Fruit fly (Drosophila melanogaster) whole organism, embryonic: ENCODE measurements around the gene Neu2.
A peak's percentile ranks its signal among the peaks of the same experiment; 100 is the strongest.

Experiments
- Asciz ChIP-seq: fragments of 200-800 bp; sonication (Bioruptor generic); optimal IDR thresholded peaks from 2 replicates; lab custom pipeline; 2017; ENCODE audit warnings: missing biosample characterization, mild to moderate bottlenecking, missing genetic modification characterization, missing genetic modification reagents
- Awh ChIP-seq: fragments of 200-800 bp; sonication (Bioruptor generic); IDR thresholded peaks from 2 replicates; pipeline ENCODE4, ENCODE4 v1.3.6; 2022; ENCODE audit warnings: missing biosample characterization, missing genetic modification characterization
- B-H1 ChIP-seq: fragments of 200-800 bp; sonication (Bioruptor generic); IDR thresholded peaks from 3 replicates; pipeline ENCODE4 v1.3.6; 2022; ENCODE audit warnings: missing biosample characterization, missing genetic modification characterization
- Bdp1 ChIP-seq: fragments of 200-800 bp; sonication (Bioruptor generic); optimal IDR thresholded peaks from 3 replicates; lab custom pipeline; 2016; ENCODE audit warnings: missing biosample characterization, missing genetic modification characterization
- CG1024 ChIP-seq: fragments of 200-800 bp; sonication (Bioruptor generic); IDR thresholded peaks from 2 replicates; pipeline ENCODE4 v1.3.6; 2022; ENCODE audit warnings: missing biosample characterization, missing genetic modification characterization
- CG11504 ChIP-seq: fragments of 200-800 bp; sonication (Bioruptor generic); optimal IDR thresholded peaks from 3 replicates; lab custom pipeline; 2019; ENCODE audit warnings: missing biosample characterization, mild to moderate bottlenecking, missing genetic modification characterization, moderate library complexity
- CG12104 ChIP-seq: fragments of 200-800 bp; sonication (Bioruptor generic); optimal IDR thresholded peaks from 3 replicates; lab custom pipeline; 2016; ENCODE audit warnings: missing biosample characterization, missing genetic modification characterization
- CG2129 ChIP-seq: fragments of 200-800 bp; sonication (Bioruptor generic); IDR thresholded peaks from 2 replicates; pipeline ENCODE4 v1.3.6; 2022; ENCODE audit warnings: missing biosample characterization, missing genetic modification characterization; ENCODE audit not compliant: partially characterized antibody
- CG2199 ChIP-seq: fragments of 200-800 bp; sonication (Bioruptor generic); IDR thresholded peaks from 3 replicates; pipeline ENCODE4 v1.3.6; 2022; ENCODE audit warnings: missing biosample characterization, missing genetic modification characterization
- CG31224 ChIP-seq: fragments of 200-800 bp; sonication (Bioruptor generic); IDR thresholded peaks from 2 replicates; pipeline ENCODE4 v1.3.6; 2022; ENCODE audit warnings: missing biosample characterization, missing genetic modification characterization
- CG31365 ChIP-seq: fragments of 200-800 bp; sonication (Bioruptor generic); optimal IDR thresholded peaks from 2 replicates; lab custom pipeline; 2018; ENCODE audit warnings: missing biosample characterization, mild to moderate bottlenecking, missing genetic modification characterization
- CG31388 ChIP-seq: fragments of 200-800 bp; sonication (Bioruptor generic); optimal IDR thresholded peaks from 2 replicates; lab custom pipeline; 2016; ENCODE audit warnings: missing biosample characterization, missing genetic modification characterization
- CG3995 ChIP-seq: fragments of 200-800 bp; sonication (Bioruptor generic); optimal IDR thresholded peaks from 3 replicates; lab custom pipeline; 2016; ENCODE audit warnings: missing biosample characterization, missing genetic modification characterization
- CG4404 ChIP-seq: fragments of 200-800 bp; sonication (Bioruptor generic); IDR thresholded peaks from 2 replicates; pipeline ENCODE4 v1.3.6; 2022; ENCODE audit warnings: missing biosample characterization, missing genetic modification characterization
- CG6654 ChIP-seq: fragments of 200-800 bp; sonication (Bioruptor generic); optimal IDR thresholded peaks from 2 replicates; lab custom pipeline; 2017; ENCODE audit warnings: missing biosample characterization, mild to moderate bottlenecking, missing genetic modification characterization
- CG7928 ChIP-seq: fragments of 200-800 bp; sonication (Bioruptor generic); optimal IDR thresholded peaks from 2 replicates; lab custom pipeline; 2017; ENCODE audit warnings: missing biosample characterization, mild to moderate bottlenecking, missing genetic modification characterization
- CG8924 ChIP-seq: fragments of 200-800 bp; optimal IDR thresholded peaks from 3 replicates; lab custom pipeline; 2019; ENCODE audit warnings: missing biosample characterization, mild to moderate bottlenecking, missing genetic modification characterization, moderate library complexity
- CG8944 ChIP-seq: fragments of 200-800 bp; sonication (Bioruptor generic); optimal IDR thresholded peaks from 3 replicates; lab custom pipeline; 2016; ENCODE audit warnings: missing biosample characterization, missing genetic modification characterization
- CG9437 ChIP-seq: fragments of 200-800 bp; sonication (Bioruptor generic); optimal IDR thresholded peaks from 2 replicates; lab custom pipeline; 2018; ENCODE audit warnings: missing biosample characterization, mild to moderate bottlenecking, missing genetic modification characterization
- Camta ChIP-seq: fragments of 200-800 bp; sonication (Bioruptor generic); optimal IDR thresholded peaks from 2 replicates; lab custom pipeline; 2016; ENCODE audit warnings: missing biosample characterization, missing genetic modification characterization
- Dad ChIP-seq: fragments of 200-800 bp; sonication (Bioruptor generic); optimal IDR thresholded peaks from 3 replicates; lab custom pipeline; 2016; ENCODE audit warnings: missing biosample characterization, missing genetic modification characterization
- Dp ChIP-seq: fragments of 200-800 bp; sonication (Bioruptor generic); optimal IDR thresholded peaks from 2 replicates; lab custom pipeline; 2018; ENCODE audit warnings: missing biosample characterization, mild to moderate bottlenecking, missing genetic modification characterization, moderate library complexity
- Drgx ChIP-seq: fragments of 200-800 bp; sonication (Bioruptor generic); IDR thresholded peaks from 2 replicates; pipeline ENCODE4 v1.3.6; 2022; ENCODE audit warnings: missing biosample characterization, missing genetic modification characterization
- GATAe ChIP-seq: fragments of 200-800 bp; sonication (Bioruptor generic); conservative IDR thresholded peaks from 2 replicates; pipeline ENCODE4 v1.3.6; 2022; ENCODE audit warnings: missing biosample characterization, missing genetic modification characterization
- HLH4C ChIP-seq: fragments of 200-800 bp; sonication (Bioruptor generic); IDR thresholded peaks from 3 replicates; pipeline ENCODE4 v1.3.6; 2022; ENCODE audit warnings: missing biosample characterization, missing genetic modification characterization; ENCODE audit not compliant: partially characterized antibody
- Meics ChIP-seq: fragments of 200-800 bp; sonication (Bioruptor generic); optimal IDR thresholded peaks from 2 replicates; lab custom pipeline; 2017; ENCODE audit warnings: missing biosample characterization, mild to moderate bottlenecking, missing genetic modification characterization
- NC2β ChIP-seq: fragments of 200-800 bp; sonication (Bioruptor generic); optimal IDR thresholded peaks from 2 replicates; lab custom pipeline; 2016; ENCODE audit warnings: missing biosample characterization, missing genetic modification characterization
- Oli ChIP-seq: fragments of 200-800 bp; sonication (Bioruptor generic); optimal IDR thresholded peaks from 2 replicates; lab custom pipeline; 2018; ENCODE audit warnings: missing biosample characterization, mild to moderate bottlenecking, missing genetic modification characterization, moderate library complexity
- Optix ChIP-seq: fragments of 200-800 bp; sonication (Bioruptor generic); IDR thresholded peaks from 3 replicates; pipeline ENCODE4 v1.3.6; 2022; ENCODE audit warnings: missing biosample characterization, missing genetic modification characterization
- Vsx1 ChIP-seq: fragments of 200-800 bp; sonication (Bioruptor generic); optimal IDR thresholded peaks from 2 replicates; lab custom pipeline; 2017; ENCODE audit warnings: missing biosample characterization, mild to moderate bottlenecking, missing genetic modification characterization, missing genetic modification reagents
- Xbp1 ChIP-seq: fragments of 200-800 bp; sonication (Bioruptor generic); optimal IDR thresholded peaks from 3 replicates; lab custom pipeline; 2016; ENCODE audit warnings: missing biosample characterization, mild to moderate bottlenecking, missing genetic modification characterization
- ab ChIP-seq: fragments of 200-800 bp; sonication (Bioruptor generic); optimal IDR thresholded peaks from 2 replicates; lab custom pipeline; 2016; ENCODE audit warnings: missing biosample characterization, missing genetic modification characterization
- ac ChIP-seq: fragments of 200-800 bp; sonication (Bioruptor generic); optimal IDR thresholded peaks from 3 replicates; lab custom pipeline; 2017; ENCODE audit warnings: missing biosample characterization, mild to moderate bottlenecking, missing genetic modification characterization
- ato ChIP-seq: fragments of 200-800 bp; sonication (Bioruptor generic); IDR thresholded peaks from 2 replicates; pipeline ENCODE4 v1.3.6; 2022; ENCODE audit warnings: missing biosample characterization, missing genetic modification characterization; ENCODE audit not compliant: partially characterized antibody
- disco-r ChIP-seq: fragments of 200-800 bp; sonication (Bioruptor generic); optimal IDR thresholded peaks from 2 replicates; lab custom pipeline; 2016; ENCODE audit warnings: missing biosample characterization, missing genetic modification characterization
- emc ChIP-seq: fragments of 200-800 bp; sonication (Bioruptor generic); optimal IDR thresholded peaks from 2 replicates; lab custom pipeline; 2016; ENCODE audit warnings: missing biosample characterization, missing genetic modification characterization
- fd64A ChIP-seq: fragments of 200-800 bp; sonication (Bioruptor generic); optimal IDR thresholded peaks from 3 replicates; lab custom pipeline; 2018; ENCODE audit warnings: missing biosample characterization, mild to moderate bottlenecking, missing genetic modification characterization
- h ChIP-seq: fragments of >200 bp; optimal IDR thresholded peaks from 2 replicates; lab custom pipeline; 2017
- ham ChIP-seq: fragments of 200-800 bp; sonication (Bioruptor generic); IDR thresholded peaks from 2 replicates; pipeline ENCODE4 v1.3.6; 2022; ENCODE audit warnings: missing biosample characterization, missing genetic modification characterization
- hbn ChIP-seq: fragments of 200-800 bp; sonication (Bioruptor generic); IDR thresholded peaks from 2 replicates; pipeline ENCODE4 v1.3.6; 2022; ENCODE audit warnings: missing biosample characterization, missing genetic modification characterization; ENCODE audit not compliant: partially characterized antibody
- her ChIP-seq: fragments of 200-800 bp; sonication (Bioruptor generic); optimal IDR thresholded peaks from 2 replicates; lab custom pipeline; 2016; ENCODE audit warnings: missing biosample characterization, missing genetic modification characterization
- insv ChIP-seq, 2 experiments: fragments of 200-800 bp; sonication (Bioruptor generic); optimal IDR thresholded peaks; 3 replicates each; lab custom pipeline; 2016 to 2018; ENCODE audit warnings: missing biosample characterization in 2 of 2, missing genetic modification characterization in 2 of 2
- jing ChIP-seq: fragments of 200-800 bp; sonication (Bioruptor generic); optimal IDR thresholded peaks from 2 replicates; lab custom pipeline; 2018; ENCODE audit warnings: missing biosample characterization, mild to moderate bottlenecking, missing genetic modification characterization
- knrl ChIP-seq: fragments of 200-800 bp; sonication (Bioruptor generic); IDR thresholded peaks from 3 replicates; pipeline ENCODE4 v1.3.6; 2022; ENCODE audit warnings: missing biosample characterization, missing genetic modification characterization; ENCODE audit not compliant: partially characterized antibody
- sd ChIP-seq: fragments of 200-800 bp; sonication (Bioruptor generic); optimal IDR thresholded peaks from 3 replicates; lab custom pipeline; 2018; ENCODE audit warnings: missing biosample characterization, mild to moderate bottlenecking, missing genetic modification characterization, moderate library complexity
- sens ChIP-seq: fragments of 200-800 bp; sonication (Bioruptor generic); peaks from one replicate; lab custom pipeline; 2016; ENCODE audit warnings: missing biosample characterization, missing genetic modification characterization
- so ChIP-seq: fragments of 200-800 bp; sonication (Bioruptor generic); IDR thresholded peaks from 3 replicates; pipeline ENCODE4 v1.3.6; 2022; ENCODE audit warnings: missing biosample characterization, missing genetic modification characterization
- sug ChIP-seq: fragments of 200-800 bp; optimal IDR thresholded peaks from 2 replicates; lab custom pipeline; 2019; ENCODE audit warnings: missing biosample characterization, mild to moderate bottlenecking, missing genetic modification characterization, moderate library complexity
- tll ChIP-seq, 2 experiments: fragments of 200-800 bp in 1 of 2; fragments of >200 bp in 1 of 2; sonication (Bioruptor generic) in 1 of 2; optimal IDR thresholded peaks; 2 replicates each; lab custom pipeline; 2017 to 2019; ENCODE audit warnings: missing biosample characterization in 2 of 2, missing genetic modification characterization in 2 of 2, mild to moderate bottlenecking in 1 of 2, moderate library complexity in 1 of 2
- toy ChIP-seq: fragments of 200-800 bp; sonication (Bioruptor generic); IDR thresholded peaks from 2 replicates; pipeline ENCODE4 v1.3.6; 2022; ENCODE audit warnings: missing biosample characterization, missing genetic modification characterization
- tx ChIP-seq: fragments of 200-800 bp; sonication (Bioruptor generic); optimal IDR thresholded peaks from 2 replicates; lab custom pipeline; 2016; ENCODE audit warnings: missing biosample characterization, missing genetic modification characterization
- unc-4 ChIP-seq: fragments of 200-800 bp; sonication (Bioruptor generic); IDR thresholded peaks from 2 replicates; pipeline ENCODE4 v1.3.6; 2022; ENCODE audit warnings: missing biosample characterization, missing genetic modification characterization; ENCODE audit not compliant: partially characterized antibody

Gene Neu2

dm6 chr3L:21445704-21446103 is 44.7 kb downstream of the Neu2 start, which contains the start of gene Syx7 (continued):
- TF ChIP-seq CG31365 (tag; lab: Kevin White, UChicago) (no peak), Dad (GFP tag; lab: Kevin White, UChicago) (peak; percentile 13), ab (no peak), Dp (peak; percentile 100), CG8944 (GFP tag; lab: Kevin White, UChicago) (no peak), tx (GFP tag; lab: Kevin White, UChicago) (no peak), sug (tag; lab: Kevin White, UChicago) (no peak), sens (peak; percentile 81), h (no peak), CG3995 (GFP tag; lab: Kevin White, UChicago) (peak; percentile 43), Asciz (no peak), Meics (GFP tag; lab: Kevin White, UChicago) (no peak), Drgx (no peak), her (GFP tag; lab: Kevin White, UChicago) (peak; percentile 60), CG1024 (GFP tag; lab: Robert Waterston, UW) (no peak), insv (GFP tag; optimal IDR thresholded peaks at IDR 0.05; lab: Kevin White, UChicago) (no peak), ato (GFP tag; lab: Robert Waterston, UW) (0 out of 2 replicates have a peak, but pooled peaks have one; percentile 59), Vsx1 (GFP tag; lab: Kevin White, UChicago) (no peak), toy (GFP tag; lab: Robert Waterston, UW) (no peak), Awh (no peak), CG2129 (GFP tag; lab: Robert Waterston, UW) (no peak), Camta (GFP tag; lab: Kevin White, UChicago) (no peak), disco-r (GFP tag; lab: Kevin White, UChicago) (no peak), GATAe (GFP tag; lab: Robert Waterston, UW) (no peak), tll (GFP tag; optimal IDR thresholded peaks at IDR 0.05; lab: Kevin White, UChicago) (no peak), Xbp1 (GFP tag; lab: Kevin White, UChicago) (peak; percentile 53), Bdp1 (GFP tag; lab: Kevin White, UChicago) (no peak), HLH4C (GFP tag; lab: Robert Waterston, UW) (no peak; the same call in 1 of the 3 replicates), so (no peak), CG8924 (tag; lab: Kevin White, UChicago) (no peak), NC2β (GFP tag; lab: Kevin White, UChicago) (peak; percentile 48), CG9437 (GFP tag; lab: Kevin White, UChicago) (no peak), CG12104 (no peak), CG4404 (no peak), CG6654 (GFP tag; lab: Kevin White, UChicago) (peak; percentile 48), emc (GFP tag; lab: Kevin White, UChicago) (no peak), ac (GFP tag; lab: Kevin White, UChicago) (no peak), CG2199 (GFP tag; lab: Robert Waterston, UW) (no peak), unc-4 (GFP tag; lab: Robert Waterston, UW) (peak; percentile 55), fd64A (GFP tag; lab: Kevin White, UChicago) (no peak), CG7928 (GFP tag; lab: Kevin White, UChicago) (no peak), sd (tag; lab: Kevin White, UChicago) (peak; percentile 93), knrl (GFP tag; lab: Robert Waterston, UW) (peak; percentile 51; the same call in 1 of the 3 replicates), hbn (GFP tag; lab: Robert Waterston, UW) (no peak), Oli (no peak), Optix (GFP tag; lab: Robert Waterston, UW) (no peak), CG31224 (GFP tag; lab: Robert Waterston, UW) (no peak), CG31388 (GFP tag; lab: Kevin White, UChicago) (no peak), jing (GFP tag; lab: Kevin White, UChicago) (no peak), ham (GFP tag; lab: Robert Waterston, UW) (no peak), CG11504 (tag; lab: Kevin White, UChicago) (no peak), B-H1 (GFP tag; lab: Robert Waterston, UW) (no peak)
